Fruit fly (Drosophila melanogaster) whole organism, embryonic: ENCODE results near the gene Inx5.

Experiments used
- Asciz ChIP-seq: fragments of 200-800 bp; sonication (Bioruptor generic); optimal IDR thresholded peaks from 2 replicates; lab custom pipeline; 2017; ENCODE audit warnings: missing biosample characterization, mild to moderate bottlenecking, missing genetic modification characterization, missing genetic modification reagents
- B-H1 ChIP-seq: fragments of 200-800 bp; sonication (Bioruptor generic); IDR thresholded peaks from 3 replicates; pipeline ENCODE4 v1.3.6; 2022; ENCODE audit warnings: missing biosample characterization, missing genetic modification characterization
- CG10209 ChIP-seq: fragments of 200-800 bp; sonication (Bioruptor generic); optimal IDR thresholded peaks from 3 replicates; lab custom pipeline; 2017; ENCODE audit warnings: missing biosample characterization, mild to moderate bottlenecking, missing genetic modification characterization, missing genetic modification reagents
- CG11247 ChIP-seq: fragments of 200-800 bp; sonication (Bioruptor generic); IDR thresholded peaks from 2 replicates; pipeline ENCODE4 v1.3.6; 2022; ENCODE audit warnings: missing biosample characterization, missing genetic modification characterization
- CG12391 ChIP-seq: fragments of 200-800 bp; sonication (Bioruptor generic); optimal IDR thresholded peaks from 3 replicates; lab custom pipeline; 2018; ENCODE audit warnings: missing biosample characterization, mild to moderate bottlenecking, missing genetic modification characterization, moderate library complexity
- CG15011 ChIP-seq: fragments of 200-800 bp; sonication (Bioruptor generic); optimal IDR thresholded peaks from 3 replicates; lab custom pipeline; 2018; ENCODE audit warnings: missing biosample characterization, mild to moderate bottlenecking, missing genetic modification characterization
- CG17328 ChIP-seq: fragments of 200-800 bp; sonication (Bioruptor generic); IDR thresholded peaks from 2 replicates; pipeline ENCODE4 v1.3.6; 2022; ENCODE audit warnings: missing biosample characterization, missing genetic modification characterization
- CG17361 ChIP-seq: fragments of 200-800 bp; sonication (Bioruptor generic); IDR thresholded peaks from 3 replicates; pipeline ENCODE4 v1.3.6; 2022; ENCODE audit warnings: missing biosample characterization, missing genetic modification characterization
- CG17912 ChIP-seq: fragments of 200-800 bp; sonication (Bioruptor generic); optimal IDR thresholded peaks from 2 replicates; lab custom pipeline; 2018; ENCODE audit warnings: missing biosample characterization, mild to moderate bottlenecking, missing genetic modification characterization
- CG2202 ChIP-seq: fragments of 200-800 bp; sonication (Bioruptor generic); optimal IDR thresholded peaks from 2 replicates; lab custom pipeline; 2018; ENCODE audit warnings: missing biosample characterization, mild to moderate bottlenecking, missing genetic modification characterization
- CG31441 ChIP-seq: fragments of 200-800 bp; sonication (Bioruptor generic); IDR thresholded peaks from 2 replicates; pipeline ENCODE4 v1.3.6; 2022; ENCODE audit warnings: missing biosample characterization, missing genetic modification characterization
- CG32532 ChIP-seq: fragments of 200-800 bp; sonication (Bioruptor generic); IDR thresholded peaks from 2 replicates; pipeline ENCODE4 v1.3.6; 2022; ENCODE audit warnings: missing biosample characterization, missing genetic modification characterization
- CG4730 ChIP-seq: fragments of 200-800 bp; sonication (Bioruptor generic); IDR thresholded peaks from 2 replicates; pipeline ENCODE4 v1.3.6; 2022; ENCODE audit warnings: missing biosample characterization, missing genetic modification characterization
- CG7839 ChIP-seq: fragments of 200-800 bp; sonication (Bioruptor generic); optimal IDR thresholded peaks from 3 replicates; lab custom pipeline; 2018; ENCODE audit warnings: missing biosample characterization, mild to moderate bottlenecking, missing genetic modification characterization, moderate library complexity
- CG8388 ChIP-seq: fragments of 200-800 bp; sonication (Bioruptor generic); optimal IDR thresholded peaks from 2 replicates; lab custom pipeline; 2019; ENCODE audit warnings: missing biosample characterization, mild to moderate bottlenecking, missing genetic modification characterization, moderate library complexity
- CG9437 ChIP-seq: fragments of 200-800 bp; sonication (Bioruptor generic); optimal IDR thresholded peaks from 2 replicates; lab custom pipeline; 2018; ENCODE audit warnings: missing biosample characterization, mild to moderate bottlenecking, missing genetic modification characterization
- CG9609 ChIP-seq: fragments of 200-800 bp; sonication (Bioruptor generic); optimal IDR thresholded peaks from 3 replicates; lab custom pipeline; 2016; ENCODE audit warnings: missing biosample characterization, missing genetic modification characterization
- CG9817 ChIP-seq: fragments of 200-800 bp; sonication (Bioruptor generic); optimal IDR thresholded peaks from 2 replicates; lab custom pipeline; 2018; ENCODE audit warnings: missing biosample characterization, mild to moderate bottlenecking, missing genetic modification characterization, moderate library complexity
- Chrac-16 ChIP-seq: fragments of 200-800 bp; sonication (Bioruptor generic); optimal IDR thresholded peaks from 3 replicates; lab custom pipeline; 2016; ENCODE audit warnings: missing biosample characterization, missing genetic modification characterization
- D ChIP-seq, 2 experiments: fragments of 200-800 bp in 1 of 2; fragments of >200 bp in 1 of 2; sonication (Bioruptor generic) in 1 of 2; optimal IDR thresholded peaks; 2 replicates in 1 of 2; 3 replicates in 1 of 2; lab custom pipeline; 2017; ENCODE audit warnings: mild to moderate bottlenecking in 1 of 2, missing biosample characterization in 1 of 2, missing genetic modification characterization in 1 of 2, missing genetic modification reagents in 1 of 2
- Dip3 ChIP-seq: fragments of 200-800 bp; sonication (Bioruptor generic); optimal IDR thresholded peaks from 3 replicates; lab custom pipeline; 2016; ENCODE audit warnings: missing biosample characterization, missing genetic modification characterization
- E2f1 ChIP-seq: fragments of 200-800 bp; sonication (Bioruptor generic); IDR thresholded peaks from 2 replicates; pipeline ENCODE4 v1.3.6; 2022; ENCODE audit warnings: missing biosample characterization, missing genetic modification characterization
- Lhr ChIP-seq: fragments of 200-800 bp; sonication (Bioruptor generic); optimal IDR thresholded peaks from 3 replicates; lab custom pipeline; 2017; ENCODE audit warnings: mild to moderate bottlenecking, missing biosample characterization, missing genetic modification reagents, missing genetic modification characterization
- Lim3 ChIP-seq: fragments of 200-800 bp; sonication (Bioruptor generic); IDR thresholded peaks from 2 replicates; pipeline ENCODE4 v1.3.6; 2022; ENCODE audit warnings: missing biosample characterization, missing genetic modification characterization
- Meics ChIP-seq: fragments of 200-800 bp; sonication (Bioruptor generic); optimal IDR thresholded peaks from 2 replicates; lab custom pipeline; 2017; ENCODE audit warnings: missing biosample characterization, mild to moderate bottlenecking, missing genetic modification characterization
- Poxn ChIP-seq: fragments of 200-800 bp; sonication (Bioruptor generic); IDR thresholded peaks from 2 replicates; pipeline ENCODE4 v1.3.6; 2022; ENCODE audit warnings: missing biosample characterization, missing genetic modification characterization
- Rx ChIP-seq: fragments of 200-800 bp; sonication (Bioruptor generic); IDR thresholded peaks from 2 replicates; pipeline ENCODE4 v1.3.6; 2022; ENCODE audit warnings: missing biosample characterization, missing genetic modification characterization
- Xrp1 ChIP-seq: fragments of 200-800 bp; sonication (Bioruptor generic); IDR thresholded peaks from 2 replicates; pipeline ENCODE4 v1.3.6; 2022; ENCODE audit warnings: missing biosample characterization, missing genetic modification characterization
- bigmax ChIP-seq: fragments of 200-800 bp; sonication (Bioruptor generic); optimal IDR thresholded peaks from 2 replicates; lab custom pipeline; 2018; ENCODE audit warnings: missing biosample characterization, mild to moderate bottlenecking, missing genetic modification characterization
- chn ChIP-seq: fragments of 200-800 bp; sonication (Bioruptor generic); optimal IDR thresholded peaks from 2 replicates; lab custom pipeline; 2016; ENCODE audit warnings: missing biosample characterization, missing genetic modification characterization
- ci ChIP-seq: fragments of 200-800 bp; sonication (Bioruptor generic); IDR thresholded peaks from 3 replicates; pipeline ENCODE4 v1.3.6; 2022; ENCODE audit warnings: missing biosample characterization, missing genetic modification characterization
- danr ChIP-seq: fragments of 200-800 bp; sonication (Bioruptor generic); IDR thresholded peaks from 2 replicates; pipeline ENCODE4 v1.3.6; 2022; ENCODE audit warnings: missing biosample characterization, missing genetic modification characterization
- dpn ChIP-seq, 2 experiments: fragments of 200-800 bp; sonication (Bioruptor generic); optimal IDR thresholded peaks; 3 replicates each; lab custom pipeline; 2016; ENCODE audit warnings: missing biosample characterization in 2 of 2, missing genetic modification characterization in 2 of 2
- dysf ChIP-seq: fragments of 200-800 bp; sonication (Bioruptor generic); IDR thresholded peaks from 3 replicates; pipeline ENCODE4 v1.3.6; 2022; ENCODE audit warnings: missing biosample characterization, missing genetic modification characterization
- gcm ChIP-seq: fragments of 200-800 bp; sonication (Bioruptor generic); optimal IDR thresholded peaks from 2 replicates; lab custom pipeline; 2019; ENCODE audit warnings: missing biosample characterization, mild to moderate bottlenecking, missing genetic modification characterization, moderate library complexity
- lilli ChIP-seq: fragments of 200-800 bp; sonication (Bioruptor generic); optimal IDR thresholded peaks from 3 replicates; lab custom pipeline; 2016; ENCODE audit warnings: missing biosample characterization, missing genetic modification characterization
- lola ChIP-seq, 3 experiments: fragments of >200 bp in 2 of 3; fragments of 200-800 bp in 1 of 3; sonication (Bioruptor generic) in 1 of 3; optimal IDR thresholded peaks; 2 replicates each; lab custom pipeline; 2017 to 2019; ENCODE audit warnings: missing biosample characterization in 3 of 3, missing genetic modification characterization in 3 of 3, mild to moderate bottlenecking in 1 of 3, moderate library complexity in 1 of 3
- pan ChIP-seq, 4 experiments: fragments of >200 bp in 3 of 4; fragments of 200-800 bp in 1 of 4; sonication (Bioruptor generic) in 1 of 4; optimal IDR thresholded peaks in 3 of 4; IDR thresholded peaks in 1 of 4; 2 replicates each; pipeline versions ENCODE4 v1.3.6 to Lab custom; 2017 to 2022; ENCODE audit warnings: missing biosample characterization in 2 of 4, missing genetic modification characterization in 2 of 4, mixed read lengths in 1 of 4
- pzg ChIP-seq: fragments of 200-800 bp; sonication (Bioruptor generic); optimal IDR thresholded peaks from 3 replicates; lab custom pipeline; 2018; ENCODE audit warnings: missing biosample characterization, mild to moderate bottlenecking, missing genetic modification characterization, moderate library complexity
- ranshi ChIP-seq: fragments of 200-800 bp; sonication (Bioruptor generic); IDR thresholded peaks from 2 replicates; pipeline ENCODE4 v1.3.6; 2022; ENCODE audit warnings: missing biosample characterization, missing genetic modification characterization
- sens-2 ChIP-seq: fragments of 200-800 bp; sonication (Bioruptor generic); IDR thresholded peaks from 2 replicates; pipeline ENCODE4 v1.3.6; 2022; ENCODE audit warnings: missing biosample characterization, missing genetic modification characterization
- slbo ChIP-seq: fragments of 200-800 bp; sonication (Bioruptor generic); IDR thresholded peaks from 2 replicates; pipeline ENCODE4 v1.3.6; 2022; ENCODE audit warnings: missing biosample characterization, missing genetic modification characterization
- sob ChIP-seq: fragments of 200-800 bp; sonication (Bioruptor generic); IDR thresholded peaks from 2 replicates; pipeline ENCODE4 v1.3.6; 2022; ENCODE audit warnings: missing biosample characterization, missing genetic modification characterization
- tin ChIP-seq: fragments of 200-800 bp; sonication (Bioruptor generic); optimal IDR thresholded peaks from 3 replicates; lab custom pipeline; 2016; ENCODE audit warnings: missing biosample characterization, missing genetic modification characterization
- tio ChIP-seq: fragments of 200-800 bp; sonication (Bioruptor generic); optimal IDR thresholded peaks from 2 replicates; lab custom pipeline; 2017; ENCODE audit warnings: missing biosample characterization, missing genetic modification characterization, inconsistent platforms
- wor ChIP-seq: fragments of 200-800 bp; sonication (Bioruptor generic); IDR thresholded peaks from 2 replicates; pipeline ENCODE4 v1.3.6; 2022; ENCODE audit warnings: missing biosample characterization, missing genetic modification characterization
- zen ChIP-seq: fragments of 200-800 bp; sonication (Bioruptor generic); optimal IDR thresholded peaks from 3 replicates; lab custom pipeline; 2018; ENCODE audit warnings: missing biosample characterization, mild to moderate bottlenecking, missing genetic modification characterization, moderate library complexity

Inx5 gene

dm6 chrX:19152570-19153287 lies 18.0 kb downstream of the Inx5 start (continued):
- TF ChIP-seq tio (GFP tag; lab: Kevin White, UChicago) = peak; percentile 70
- peak; percentile 36 for TF ChIP-seq chn (GFP tag; lab: Kevin White, UChicago)
- peak; percentile 73 for TF ChIP-seq CG31441 (GFP tag; lab: Robert Waterston, UW)
- peak; percentile 17 for TF ChIP-seq CG2202 (tag; lab: Kevin White, UChicago)
- TF ChIP-seq CG9437 (GFP tag; lab: Kevin White, UChicago) = peak; percentile 64
- TF ChIP-seq wor (GFP tag; lab: Robert Waterston, UW) = peak; percentile 27; the same call in 1 of the 2 replicates
- peak; percentile 45 for TF ChIP-seq Asciz
- TF ChIP-seq Lim3 (GFP tag; lab: Robert Waterston, UW) = no peak
- no peak for TF ChIP-seq bigmax (GFP tag; lab: Kevin White, UChicago)
- TF ChIP-seq lola (GFP tag; optimal IDR thresholded peaks at IDR 0.05; lab: Kevin White, UChicago) = peak in 1 of 3 experiments; percentile 64
- peak; percentile 45; the same call in 1 of the 2 replicates for TF ChIP-seq ranshi
- peak in 1 of 2 experiments; percentile 54 for TF ChIP-seq dpn (GFP tag; optimal IDR thresholded peaks at IDR 0.05; lab: Kevin White, UChicago)
- peak; percentile 35 for TF ChIP-seq lilli (GFP tag; lab: Kevin White, UChicago)
- TF ChIP-seq CG8388 = peak; percentile 64
- no peak for TF ChIP-seq CG17912 (GFP tag; lab: Kevin White, UChicago)
- TF ChIP-seq danr = 0 out of 2 replicates have a peak, but pooled peaks have one; percentile 14
- no peak for TF ChIP-seq CG9609 (GFP tag; lab: Kevin White, UChicago)
- 0 out of 2 replicates have a peak, but pooled peaks have one; percentile 27 for TF ChIP-seq CG4730 (GFP tag; lab: Robert Waterston, UW)
- TF ChIP-seq zen (tag; lab: Kevin White, UChicago) = peak; percentile 62
- no peak for TF ChIP-seq Lhr (GFP tag; lab: Kevin White, UChicago)
- no peak for TF ChIP-seq D (optimal IDR thresholded peaks at IDR 0.05; lab: Kevin White, UChicago)
- TF ChIP-seq D (GFP tag; optimal IDR thresholded peaks at IDR 0.05; lab: Kevin White, UChicago) = peak; percentile 70
- peak; percentile 15; the same call in 1 of the 2 replicates for TF ChIP-seq sens-2 (GFP tag; lab: Robert Waterston, UW)
- peak; percentile 47 for TF ChIP-seq slbo
- TF ChIP-seq sob (GFP tag; lab: Robert Waterston, UW) = 0 out of 2 replicates have a peak, but pooled peaks have one; percentile 13
- TF ChIP-seq Rx = no peak
- TF ChIP-seq Poxn (GFP tag; lab: Robert Waterston, UW) = no peak
- 0 out of 2 replicates have a peak, but pooled peaks have one; percentile 28 for TF ChIP-seq CG17328
- TF ChIP-seq Dip3 (GFP tag; lab: Kevin White, UChicago) = no peak
- no peak for TF ChIP-seq CG15011 (GFP tag; lab: Kevin White, UChicago)
- no peak for TF ChIP-seq pan (optimal IDR thresholded peaks at IDR 0.05; lab: Kevin White, UChicago)
- peak in 1 of 2 experiments; percentile 23 for TF ChIP-seq pan (GFP tag; optimal IDR thresholded peaks at IDR 0.05 in 1 of 2, IDR thresholded peaks at IDR 0.05 in 1 of 2)
- peak; percentile 34 for TF ChIP-seq CG9817 (tag; lab: Kevin White, UChicago)
- 0 out of 2 replicates have a peak, but pooled peaks have one; percentile 19 for TF ChIP-seq CG11247
- TF ChIP-seq dysf (GFP tag; lab: Robert Waterston, UW) = peak; percentile 61
- peak; percentile 60 for TF ChIP-seq Meics (GFP tag; lab: Kevin White, UChicago)
- peak; percentile 66 for TF ChIP-seq CG7839 (tag; lab: Kevin White, UChicago)
- TF ChIP-seq gcm = peak; percentile 51
- TF ChIP-seq CG17361 = peak; percentile 83
- TF ChIP-seq Chrac-16 (GFP tag; lab: Kevin White, UChicago) = peak; percentile 37
- 0 out of 2 replicates have a peak, but pooled peaks have one; percentile 16 for TF ChIP-seq CG32532 (GFP tag; lab: Robert Waterston, UW)
- no peak for TF ChIP-seq pzg (GFP tag; lab: Kevin White, UChicago)
- peak; percentile 67 for TF ChIP-seq Xrp1
- peak; percentile 50 for TF ChIP-seq CG10209
- 0 out of 3 replicates have a peak, but pooled peaks have one; percentile 14 for TF ChIP-seq ci (GFP tag; lab: Robert Waterston, UW)
- peak; percentile 45; the same call in 2 of the 3 replicates for TF ChIP-seq B-H1
- TF ChIP-seq tin (GFP tag; lab: Kevin White, UChicago) = peak; percentile 57
- peak; percentile 66 for TF ChIP-seq CG12391 (tag; lab: Kevin White, UChicago)
- TF ChIP-seq E2f1 = peak; percentile 39; the same call in 1 of the 2 replicates
